Fruit fly (Drosophila melanogaster) whole organism, embryonic: ENCODE data around the gene Snx27.

Source experiments
- CG10565 ChIP-seq: fragments of 200-800 bp; sonication (Bioruptor generic); optimal IDR thresholded peaks from 3 replicates; lab custom pipeline; 2016; ENCODE audit warnings: missing biosample characterization, mild to moderate bottlenecking, missing genetic modification characterization
- CG11247 ChIP-seq: fragments of 200-800 bp; sonication (Bioruptor generic); IDR thresholded peaks from 2 replicates; pipeline ENCODE4 v1.3.6; 2022; ENCODE audit warnings: missing biosample characterization, missing genetic modification characterization
- CG11456 ChIP-seq: fragments of 200-800 bp; sonication (Bioruptor generic); IDR thresholded peaks from 3 replicates; pipeline ENCODE4 v1.3.6; 2022; ENCODE audit warnings: missing biosample characterization, missing genetic modification characterization
- CG12659 ChIP-seq: fragments of 200-800 bp; sonication (Bioruptor generic); optimal IDR thresholded peaks from 3 replicates; lab custom pipeline; 2017; ENCODE audit warnings: mild to moderate bottlenecking, missing biosample characterization, missing genetic modification reagents, missing genetic modification characterization
- CG13123 ChIP-seq: fragments of 200-800 bp; sonication (Bioruptor generic); optimal IDR thresholded peaks from 2 replicates; lab custom pipeline; 2016; ENCODE audit warnings: missing biosample characterization, missing genetic modification characterization
- CG14014 ChIP-seq: fragments of 200-800 bp; sonication (Bioruptor generic); IDR thresholded peaks from 2 replicates; pipeline ENCODE4 v1.3.6; 2022; ENCODE audit warnings: missing biosample characterization, missing genetic modification characterization
- CG15479 ChIP-seq: fragments of 200-800 bp; sonication (Bioruptor generic); optimal IDR thresholded peaks from 3 replicates; lab custom pipeline; 2019; ENCODE audit warnings: missing biosample characterization, mild to moderate bottlenecking, missing genetic modification characterization, moderate library complexity
- CG15696 ChIP-seq: fragments of 200-800 bp; sonication (Bioruptor generic); optimal IDR thresholded peaks from 2 replicates; lab custom pipeline; 2019; ENCODE audit warnings: missing biosample characterization, mild to moderate bottlenecking, missing genetic modification characterization, moderate library complexity
- CG18262 ChIP-seq: fragments of 200-800 bp; optimal IDR thresholded peaks from 3 replicates; lab custom pipeline; 2019; ENCODE audit warnings: missing biosample characterization, mild to moderate bottlenecking, missing genetic modification characterization, moderate library complexity
- CG3065 ChIP-seq: fragments of 200-800 bp; sonication (Bioruptor generic); optimal IDR thresholded peaks from 2 replicates; lab custom pipeline; 2016; ENCODE audit warnings: missing biosample characterization, missing genetic modification characterization
- CG31224 ChIP-seq: fragments of 200-800 bp; sonication (Bioruptor generic); IDR thresholded peaks from 2 replicates; pipeline ENCODE4 v1.3.6; 2022; ENCODE audit warnings: missing biosample characterization, missing genetic modification characterization
- CG34224 ChIP-seq: fragments of 200-800 bp; sonication (Bioruptor generic); IDR thresholded peaks from 3 replicates; pipeline ENCODE4 v1.3.6; 2022; ENCODE audit warnings: missing biosample characterization, missing genetic modification characterization; ENCODE audit not compliant: partially characterized antibody
- CG34376 ChIP-seq: fragments of 200-800 bp; sonication (Bioruptor generic); optimal IDR thresholded peaks from 2 replicates; lab custom pipeline; 2018; ENCODE audit warnings: missing biosample characterization, mild to moderate bottlenecking, missing genetic modification characterization
- CG4424 ChIP-seq: fragments of 200-800 bp; sonication (Bioruptor generic); optimal IDR thresholded peaks from 3 replicates; lab custom pipeline; 2016; ENCODE audit warnings: missing biosample characterization, missing genetic modification characterization
- CG6175 ChIP-seq: fragments of 200-800 bp; sonication (Bioruptor generic); IDR thresholded peaks from 3 replicates; pipeline ENCODE4 v1.3.6; 2022; ENCODE audit warnings: missing biosample characterization, missing genetic modification characterization
- CG7357 ChIP-seq: fragments of 200-800 bp; sonication (Bioruptor generic); IDR thresholded peaks from 3 replicates; pipeline ENCODE4 v1.3.6; 2022; ENCODE audit warnings: missing biosample characterization, missing genetic modification characterization
- CG7372 ChIP-seq: fragments of 200-800 bp; sonication (Bioruptor generic); IDR thresholded peaks from 2 replicates; pipeline ENCODE4 v1.3.6; 2022; ENCODE audit warnings: missing biosample characterization, missing genetic modification characterization
- CG7556 ChIP-seq: fragments of 200-800 bp; sonication (Bioruptor generic); optimal IDR thresholded peaks from 2 replicates; lab custom pipeline; 2017; ENCODE audit warnings: missing biosample characterization, mild to moderate bottlenecking, missing genetic modification characterization
- CG8290 ChIP-seq, 3 experiments: fragments of 200-800 bp; sonication (Bioruptor generic); optimal IDR thresholded peaks; 2 replicates each; lab custom pipeline; 2016 to 2019; ENCODE audit warnings: missing biosample characterization in 3 of 3, missing genetic modification characterization in 3 of 3, mild to moderate bottlenecking in 2 of 3, moderate library complexity in 1 of 3
- CG9437 ChIP-seq: fragments of 200-800 bp; sonication (Bioruptor generic); optimal IDR thresholded peaks from 2 replicates; lab custom pipeline; 2018; ENCODE audit warnings: missing biosample characterization, mild to moderate bottlenecking, missing genetic modification characterization
- D19B ChIP-seq: fragments of 200-800 bp; sonication (Bioruptor generic); optimal IDR thresholded peaks from 2 replicates; lab custom pipeline; 2017; ENCODE audit warnings: missing biosample characterization, mild to moderate bottlenecking, missing genetic modification characterization
- Dad ChIP-seq: fragments of 200-800 bp; sonication (Bioruptor generic); optimal IDR thresholded peaks from 3 replicates; lab custom pipeline; 2016; ENCODE audit warnings: missing biosample characterization, missing genetic modification characterization
- Fer2 ChIP-seq: fragments of 200-800 bp; sonication (Bioruptor generic); optimal IDR thresholded peaks from 2 replicates; lab custom pipeline; 2018; ENCODE audit warnings: missing biosample characterization, mild to moderate bottlenecking, missing genetic modification characterization, moderate library complexity
- HmgZ ChIP-seq: fragments of 200-800 bp; sonication (Bioruptor generic); optimal IDR thresholded peaks from 2 replicates; lab custom pipeline; 2018; ENCODE audit warnings: missing biosample characterization, mild to moderate bottlenecking, missing genetic modification characterization
- Lhr ChIP-seq: fragments of 200-800 bp; sonication (Bioruptor generic); optimal IDR thresholded peaks from 3 replicates; lab custom pipeline; 2017; ENCODE audit warnings: mild to moderate bottlenecking, missing biosample characterization, missing genetic modification reagents, missing genetic modification characterization
- Pdp1 ChIP-seq, 2 experiments: fragments of 200-800 bp; sonication (Bioruptor generic); optimal IDR thresholded peaks; 3 replicates each; lab custom pipeline; 2016; ENCODE audit warnings: missing biosample characterization in 2 of 2, missing genetic modification characterization in 2 of 2, mild to moderate bottlenecking in 1 of 2, moderate library complexity in 1 of 2
- Ptx1 ChIP-seq: fragments of 200-800 bp; sonication (Bioruptor generic); IDR thresholded peaks from 2 replicates; pipeline ENCODE4 v1.3.6; 2022; ENCODE audit warnings: missing biosample characterization, missing genetic modification characterization
- Six4 ChIP-seq: fragments of 200-800 bp; sonication (Bioruptor generic); optimal IDR thresholded peaks from 2 replicates; lab custom pipeline; 2016; ENCODE audit warnings: missing biosample characterization, missing genetic modification characterization
- amos ChIP-seq: fragments of 200-800 bp; sonication (Bioruptor generic); IDR thresholded peaks from 2 replicates; pipeline ENCODE4 v1.3.6; 2022; ENCODE audit warnings: missing biosample characterization, missing genetic modification characterization; ENCODE audit not compliant: partially characterized antibody
- ase ChIP-seq: fragments of 200-800 bp; sonication (Bioruptor generic); IDR thresholded peaks from 3 replicates; pipeline ENCODE4 v1.3.6; 2022; ENCODE audit warnings: missing biosample characterization, missing genetic modification characterization
- az2 ChIP-seq: fragments of 200-800 bp; sonication (Bioruptor generic); optimal IDR thresholded peaks from 3 replicates; lab custom pipeline; 2016; ENCODE audit warnings: missing biosample characterization, missing genetic modification characterization
- bcd ChIP-seq: fragments of 200-800 bp; sonication (Bioruptor generic); optimal IDR thresholded peaks from 2 replicates; lab custom pipeline; 2017; ENCODE audit warnings: missing biosample characterization, mild to moderate bottlenecking, missing genetic modification characterization
- chn ChIP-seq: fragments of 200-800 bp; sonication (Bioruptor generic); optimal IDR thresholded peaks from 2 replicates; lab custom pipeline; 2016; ENCODE audit warnings: missing biosample characterization, missing genetic modification characterization
- ci ChIP-seq: fragments of 200-800 bp; sonication (Bioruptor generic); IDR thresholded peaks from 3 replicates; pipeline ENCODE4 v1.3.6; 2022; ENCODE audit warnings: missing biosample characterization, missing genetic modification characterization
- corto ChIP-seq: fragments of 200-800 bp; sonication (Bioruptor generic); optimal IDR thresholded peaks from 2 replicates; lab custom pipeline; 2016; ENCODE audit warnings: missing biosample characterization, mild to moderate bottlenecking, missing genetic modification characterization, moderate library complexity
- dmrt11E ChIP-seq: fragments of 200-800 bp; sonication (Bioruptor generic); optimal IDR thresholded peaks from 3 replicates; lab custom pipeline; 2018; ENCODE audit warnings: missing biosample characterization, mild to moderate bottlenecking, missing genetic modification characterization, moderate library complexity
- gce ChIP-seq: fragments of 200-800 bp; sonication (Bioruptor generic); IDR thresholded peaks from 3 replicates; pipeline ENCODE4 v1.3.6; 2022; ENCODE audit warnings: missing biosample characterization, missing genetic modification characterization
- gro ChIP-seq: fragments of 200-800 bp; sonication (Bioruptor generic); optimal IDR thresholded peaks from 2 replicates; lab custom pipeline; 2016; ENCODE audit warnings: missing biosample characterization, missing genetic modification characterization
- jigr1 ChIP-seq: fragments of 200-800 bp; sonication (Bioruptor generic); IDR thresholded peaks from 3 replicates; pipeline ENCODE4 v1.3.6; 2022; ENCODE audit warnings: missing biosample characterization, missing genetic modification characterization
- luna ChIP-seq: fragments of 200-800 bp; sonication (Bioruptor generic); optimal IDR thresholded peaks from 2 replicates; lab custom pipeline; 2016; ENCODE audit warnings: missing biosample characterization, missing genetic modification characterization
- nom ChIP-seq: fragments of 200-800 bp; sonication (Bioruptor generic); optimal IDR thresholded peaks from 2 replicates; lab custom pipeline; 2017; ENCODE audit warnings: missing biosample characterization, missing genetic modification characterization, mild to moderate bottlenecking, moderate library complexity, missing genetic modification reagents
- onecut ChIP-seq: fragments of 200-800 bp; sonication (Bioruptor generic); IDR thresholded peaks from 2 replicates; pipeline ENCODE4 v1.3.6; 2022; ENCODE audit warnings: missing biosample characterization, missing genetic modification characterization
- pfk ChIP-seq: fragments of 200-800 bp; sonication (Bioruptor generic); optimal IDR thresholded peaks from 2 replicates; lab custom pipeline; 2018; ENCODE audit warnings: missing biosample characterization, mild to moderate bottlenecking, missing genetic modification characterization, moderate library complexity
- pros ChIP-seq: fragments of 200-800 bp; sonication (Bioruptor generic); optimal IDR thresholded peaks from 3 replicates; lab custom pipeline; 2019; ENCODE audit warnings: missing biosample characterization, mild to moderate bottlenecking, missing genetic modification characterization, moderate library complexity
- repo ChIP-seq: fragments of 200-800 bp; sonication (Bioruptor generic); optimal IDR thresholded peaks from 2 replicates; lab custom pipeline; 2016; ENCODE audit warnings: missing biosample characterization, missing genetic modification characterization
- sc ChIP-seq, 3 experiments: fragments of >200 bp in 2 of 3; fragments of 200-800 bp in 1 of 3; sonication (Bioruptor generic) in 1 of 3; optimal IDR thresholded peaks; 2 replicates in 2 of 3; 3 replicates in 1 of 3; lab custom pipeline; 2017; ENCODE audit warnings: mild to moderate bottlenecking in 1 of 3, missing biosample characterization in 1 of 3, missing genetic modification characterization in 1 of 3, missing genetic modification reagents in 1 of 3
- slp2 ChIP-seq: fragments of 200-800 bp; sonication (Bioruptor generic); optimal IDR thresholded peaks from 2 replicates; lab custom pipeline; 2016; ENCODE audit warnings: missing biosample characterization, missing genetic modification characterization
- sug ChIP-seq: fragments of 200-800 bp; optimal IDR thresholded peaks from 2 replicates; lab custom pipeline; 2019; ENCODE audit warnings: missing biosample characterization, mild to moderate bottlenecking, missing genetic modification characterization, moderate library complexity
- zfh2 ChIP-seq: fragments of 200-800 bp; sonication (Bioruptor generic); optimal IDR thresholded peaks from 2 replicates; lab custom pipeline; 2016; ENCODE audit warnings: missing biosample characterization, missing genetic modification characterization

The Snx27 gene

dm6 chrX:5698087-5698727 lies 39.6 kb downstream of the Snx27 start, which contains the start of gene AdamTS-B (continued):
- TF ChIP-seq Six4 (GFP tag; lab: Kevin White, UChicago) (no peak), CG7556 (GFP tag; lab: Kevin White, UChicago) (peak; percentile 49), slp2 (GFP tag; lab: Kevin White, UChicago) (no peak), CG11456 (GFP tag; lab: Robert Waterston, UW) (0 out of 3 replicates have a peak, but pooled peaks have one; percentile 40), Ptx1 (GFP tag; lab: Robert Waterston, UW) (peak; percentile 56), nom (GFP tag; lab: Kevin White, UChicago) (peak; percentile 47), Pdp1 (GFP tag; optimal IDR thresholded peaks at IDR 0.05; lab: Kevin White, UChicago) (peak; percentile 11 to 21), CG34224 (GFP tag; lab: Robert Waterston, UW) (no peak), luna (GFP tag; lab: Kevin White, UChicago) (no peak), zfh2 (GFP tag; lab: Kevin White, UChicago) (no peak), ase (GFP tag; lab: Robert Waterston, UW) (no peak), corto (GFP tag; lab: Kevin White, UChicago) (no peak), ci (no peak), CG13123 (no peak), onecut (GFP tag; lab: Robert Waterston, UW) (no peak), CG6175 (no peak), CG34376 (GFP tag; lab: Kevin White, UChicago) (no peak), CG12659 (GFP tag; lab: Kevin White, UChicago) (peak; percentile 41), dmrt11E (peak; percentile 49), CG14014 (GFP tag; lab: Robert Waterston, UW) (0 out of 2 replicates have a peak, but pooled peaks have one; percentile 20), Lhr (GFP tag; lab: Kevin White, UChicago) (no peak), sc (optimal IDR thresholded peaks at IDR 0.05; lab: Kevin White, UChicago) (no peak), sc (GFP tag; optimal IDR thresholded peaks at IDR 0.05; lab: Kevin White, UChicago) (no peak), chn (GFP tag; lab: Kevin White, UChicago) (no peak), CG8290 (GFP tag; optimal IDR thresholded peaks at IDR 0.05; lab: Kevin White, UChicago) (peak; percentile 47), CG8290 (tag; optimal IDR thresholded peaks at IDR 0.05; lab: Kevin White, UChicago) (no peak), CG9437 (GFP tag; lab: Kevin White, UChicago) (no peak), gce (GFP tag; lab: Robert Waterston, UW) (no peak), amos (GFP tag; lab: Robert Waterston, UW) (no peak), CG15696 (peak; percentile 40), pros (GFP tag; lab: Kevin White, UChicago) (no peak), CG7372 (GFP tag; lab: Robert Waterston, UW) (no peak), bcd (peak; percentile 44), pfk (no peak), CG18262 (peak; percentile 42), CG10565 (no peak), az2 (no peak), repo (GFP tag; lab: Kevin White, UChicago) (no peak), HmgZ (tag; lab: Kevin White, UChicago) (no peak), CG7357 (GFP tag; lab: Robert Waterston, UW) (no peak), CG31224 (no peak), sug (tag; lab: Kevin White, UChicago) (peak; percentile 9), CG15479 (GFP tag; lab: Kevin White, UChicago) (peak; percentile 22), Fer2 (tag; lab: Kevin White, UChicago) (no peak), gro (GFP tag; lab: Kevin White, UChicago) (no peak), D19B (GFP tag; lab: Kevin White, UChicago) (no peak), Dad (GFP tag; lab: Kevin White, UChicago) (no peak), CG3065 (GFP tag; lab: Kevin White, UChicago) (no peak), CG11247 (GFP tag; lab: Robert Waterston, UW) (no peak), jigr1 (no peak), CG4424 (GFP tag; lab: Kevin White, UChicago) (peak; percentile 48)
